Worm (Caenorhabditis elegans) whole organism, mixed stage, embryonic: ENCODE results near the gene C05C10.8.

Experiments
- M03D4.4 ChIP-seq: sonication (generic microtip); optimal IDR thresholded peaks from 2 replicates; lab custom pipeline; 2017; ENCODE audit warnings: mild to moderate bottlenecking, missing genetic modification characterization, missing compliant biosample characterization
- bed-3 ChIP-seq: fragments of 200-800 bp; sonication (Bioruptor generic); optimal IDR thresholded peaks from 3 replicates; lab custom pipeline; 2018; ENCODE audit warnings: mild to moderate bottlenecking, missing genetic modification characterization, moderate library complexity, missing compliant biosample characterization
- blmp-1 ChIP-seq: fragments of 150-350 bp; optimal IDR thresholded peaks from 2 replicates; lab custom pipeline; 2014; ENCODE audit warnings: missing biosample characterization, missing genetic modification characterization
- ceh-39 ChIP-seq: fragments of 150-350 bp; optimal IDR thresholded peaks from 2 replicates; lab custom pipeline; 2014; ENCODE audit warnings: missing biosample characterization, missing genetic modification characterization
- ceh-43 ChIP-seq: fragments of 200-800 bp; sonication (Bioruptor generic); optimal IDR thresholded peaks from 2 replicates; lab custom pipeline; 2018; ENCODE audit warnings: mild to moderate bottlenecking, missing genetic modification characterization, moderate library complexity, missing compliant biosample characterization
- ceh-83 ChIP-seq: fragments of 200-800 bp; sonication (Bioruptor generic); optimal IDR thresholded peaks from 2 replicates; lab custom pipeline; 2018; ENCODE audit warnings: mild to moderate bottlenecking, missing genetic modification characterization, missing compliant biosample characterization
- ces-1 ChIP-seq: fragments of 150-350 bp; optimal IDR thresholded peaks from 2 replicates; lab custom pipeline; 2014; ENCODE audit warnings: missing biosample characterization, missing genetic modification reagents, missing genetic modification characterization
- cnd-1 ChIP-seq: fragments of 200-800 bp; sonication (Bioruptor generic); optimal IDR thresholded peaks from 2 replicates; lab custom pipeline; 2018; ENCODE audit warnings: mild to moderate bottlenecking, missing genetic modification characterization, missing compliant biosample characterization
- elt-1 ChIP-seq: sonication (generic microtip); optimal IDR thresholded peaks from 2 replicates; lab custom pipeline; 2017; ENCODE audit warnings: missing genetic modification characterization, mild to moderate bottlenecking, missing compliant biosample characterization, antibody characterized with exemption, moderate library complexity, borderline replicate concordance; ENCODE audit not compliant: insufficient read depth
- elt-3 ChIP-seq: fragments of 150-350 bp; optimal IDR thresholded peaks from 2 replicates; lab custom pipeline; 2014; ENCODE audit warnings: missing biosample characterization, missing genetic modification characterization
- flh-1 ChIP-seq: fragments of 200-800 bp; sonication (Bioruptor generic); optimal IDR thresholded peaks from 2 replicates; lab custom pipeline; 2018; ENCODE audit warnings: mild to moderate bottlenecking, missing genetic modification characterization, moderate library complexity, missing compliant biosample characterization
- ham-2 ChIP-seq: fragments of 200-800 bp; sonication (Bioruptor generic); optimal IDR thresholded peaks from 2 replicates; lab custom pipeline; 2018; ENCODE audit warnings: mild to moderate bottlenecking, missing genetic modification characterization, missing compliant biosample characterization
- hlh-1 ChIP-seq: fragments of 150-350 bp; optimal IDR thresholded peaks from 2 replicates; lab custom pipeline; 2014; ENCODE audit warnings: missing biosample characterization, missing genetic modification reagents, missing genetic modification characterization
- lin-13 ChIP-seq: fragments of 150-350 bp; optimal IDR thresholded peaks from 2 replicates; lab custom pipeline; 2014; ENCODE audit warnings: missing biosample characterization, missing genetic modification characterization
- lin-32 ChIP-seq: fragments of 200-800 bp; sonication (Bioruptor generic); optimal IDR thresholded peaks from 2 replicates; lab custom pipeline; 2018; ENCODE audit warnings: mild to moderate bottlenecking, missing genetic modification characterization, missing compliant biosample characterization
- lsy-2 ChIP-seq: fragments of 150-350 bp; optimal IDR thresholded peaks from 2 replicates; lab custom pipeline; 2014; ENCODE audit warnings: missing biosample characterization, missing genetic modification characterization
- mab-5 ChIP-seq: fragments of 150-350 bp; optimal IDR thresholded peaks from 2 replicates; lab custom pipeline; 2014; ENCODE audit warnings: missing biosample characterization, missing genetic modification characterization
- mep-1 ChIP-seq: fragments of 150-350 bp; optimal IDR thresholded peaks from 2 replicates; lab custom pipeline; 2017; ENCODE audit warnings: missing biosample characterization, missing genetic modification reagents, missing genetic modification characterization, inconsistent platforms
- mls-2 ChIP-seq: sonication (generic microtip); optimal IDR thresholded peaks from 2 replicates; lab custom pipeline; 2016; ENCODE audit warnings: mild to moderate bottlenecking, missing genetic modification characterization, moderate library complexity, missing compliant biosample characterization
- nhr-12 ChIP-seq: fragments of 150-350 bp; optimal IDR thresholded peaks from 2 replicates; lab custom pipeline; 2014; ENCODE audit warnings: missing biosample characterization, missing genetic modification characterization
- nhr-2 ChIP-seq: fragments of 150-350 bp; optimal IDR thresholded peaks from 2 replicates; lab custom pipeline; 2014; ENCODE audit warnings: missing biosample characterization, missing genetic modification characterization
- nhr-237 ChIP-seq: fragments of 150-350 bp; optimal IDR thresholded peaks from 2 replicates; lab custom pipeline; 2014; ENCODE audit warnings: missing biosample characterization, missing genetic modification characterization
- nhr-76 ChIP-seq: sonication (generic microtip); optimal IDR thresholded peaks from 2 replicates; lab custom pipeline; 2017; ENCODE audit warnings: missing biosample characterization, missing genetic modification characterization
- pha-4 ChIP-seq: fragments of 150-350 bp; optimal IDR thresholded peaks from 2 replicates; lab custom pipeline; 2018; ENCODE audit warnings: missing biosample characterization, missing genetic modification reagents, missing genetic modification characterization
- sem-2 ChIP-seq: fragments of 200-800 bp; sonication (Bioruptor generic); optimal IDR thresholded peaks from 2 replicates; lab custom pipeline; 2018; ENCODE audit warnings: mild to moderate bottlenecking, missing genetic modification characterization, missing compliant biosample characterization
- snpc-4 ChIP-seq: fragments of 150-350 bp; optimal IDR thresholded peaks from 2 replicates; lab custom pipeline; 2014; ENCODE audit warnings: missing biosample characterization, missing genetic modification characterization
- sptf-1 ChIP-seq: sonication (generic microtip); optimal IDR thresholded peaks from 2 replicates; lab custom pipeline; 2017; ENCODE audit warnings: mild to moderate bottlenecking, missing genetic modification characterization, moderate library complexity, missing compliant biosample characterization
- tbx-8 ChIP-seq: fragments of 200-800 bp; sonication (Bioruptor generic); optimal IDR thresholded peaks from 2 replicates; lab custom pipeline; 2018; ENCODE audit warnings: mild to moderate bottlenecking, missing genetic modification characterization, moderate library complexity, missing compliant biosample characterization
- unc-120 ChIP-seq: sonication (generic microtip); optimal IDR thresholded peaks from 2 replicates; lab custom pipeline; 2017; ENCODE audit warnings: missing genetic modification characterization, missing compliant biosample characterization; ENCODE audit not compliant: poor library complexity, severe bottlenecking
- unc-39 ChIP-seq: fragments of 150-350 bp; optimal IDR thresholded peaks from 2 replicates; lab custom pipeline; 2014; ENCODE audit warnings: missing biosample characterization, missing genetic modification characterization
- unc-62 ChIP-seq: fragments of 150-350 bp; optimal IDR thresholded peaks from 2 replicates; lab custom pipeline; 2014; ENCODE audit warnings: missing biosample characterization, missing genetic modification reagents, missing genetic modification characterization
- zip-8 ChIP-seq: fragments of 150-350 bp; optimal IDR thresholded peaks from 2 replicates; lab custom pipeline; 2014; ENCODE audit warnings: missing biosample characterization, missing genetic modification characterization
- ztf-11 ChIP-seq: fragments of 150-350 bp; optimal IDR thresholded peaks from 2 replicates; lab custom pipeline; 2014; ENCODE audit warnings: missing biosample characterization, missing genetic modification characterization

C05C10.8 gene

DNA sequence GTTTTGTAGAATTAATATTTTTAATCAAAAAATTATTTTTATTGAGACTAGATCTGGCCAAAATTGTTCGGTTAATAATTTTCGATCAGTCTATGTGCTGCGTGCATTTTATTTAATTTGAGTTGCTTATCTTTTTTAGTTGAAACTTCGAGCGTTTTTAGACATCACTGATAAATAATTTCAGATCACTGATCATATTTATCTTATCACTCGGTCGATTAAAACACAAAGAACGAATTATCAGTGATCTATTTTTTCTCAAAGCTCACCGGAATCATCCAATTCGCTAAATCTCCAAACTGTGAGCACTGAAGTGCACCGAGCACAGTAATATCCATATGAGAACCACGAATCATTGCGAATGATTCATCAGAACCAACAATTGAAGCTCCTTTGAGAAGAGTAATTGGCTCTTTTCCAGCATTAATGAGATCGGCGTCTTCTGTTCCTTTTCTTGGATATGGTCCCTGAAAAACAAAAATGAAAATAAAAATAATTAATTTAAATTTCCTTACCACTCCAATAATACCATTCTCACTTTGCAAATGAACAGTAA is 17.3 kb upstream of the C05C10.8 start:
- TF ChIP-seq sptf-1 (tag; lab: Kevin White, UChicago) (no peak), bed-3 (GFP tag; lab: Kevin White, UChicago) (no peak), flh-1 (GFP tag; lab: Kevin White, UChicago) (no peak), lin-13 (no peak), M03D4.4 (tag; lab: Kevin White, UChicago) (no peak), sem-2 (no peak), ceh-83 (GFP tag; lab: Kevin White, UChicago) (no peak), unc-39 (tag; lab: Kevin White, UChicago) (no peak)

DNA sequence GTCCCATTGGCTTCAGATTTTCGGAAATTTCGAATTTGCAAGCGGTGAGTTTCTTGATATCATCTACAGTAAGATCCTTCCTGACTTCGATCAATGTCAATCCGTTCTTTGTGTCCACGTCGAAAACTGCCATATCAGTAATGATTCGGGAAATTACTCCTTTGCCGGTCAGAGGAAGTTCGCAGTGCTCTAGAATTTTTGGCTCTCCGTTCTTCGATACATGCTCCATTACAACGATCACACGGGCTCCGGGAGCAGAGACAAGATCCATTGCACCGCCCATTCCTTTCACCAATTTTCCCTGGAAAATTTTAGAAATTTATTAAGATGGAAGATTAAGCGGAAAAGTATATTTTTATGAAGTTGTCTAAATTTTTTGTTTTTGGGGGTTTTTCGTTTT is 16.8 kb upstream of the C05C10.8 start:
- TF ChIP-seq unc-39 (tag; lab: Kevin White, UChicago): no peak
- no peak for TF ChIP-seq cnd-1 (tag; lab: Kevin White, UChicago)
- TF ChIP-seq bed-3 (GFP tag; lab: Kevin White, UChicago): no peak
- TF ChIP-seq ceh-43 (GFP tag; lab: Kevin White, UChicago): no peak

DNA sequence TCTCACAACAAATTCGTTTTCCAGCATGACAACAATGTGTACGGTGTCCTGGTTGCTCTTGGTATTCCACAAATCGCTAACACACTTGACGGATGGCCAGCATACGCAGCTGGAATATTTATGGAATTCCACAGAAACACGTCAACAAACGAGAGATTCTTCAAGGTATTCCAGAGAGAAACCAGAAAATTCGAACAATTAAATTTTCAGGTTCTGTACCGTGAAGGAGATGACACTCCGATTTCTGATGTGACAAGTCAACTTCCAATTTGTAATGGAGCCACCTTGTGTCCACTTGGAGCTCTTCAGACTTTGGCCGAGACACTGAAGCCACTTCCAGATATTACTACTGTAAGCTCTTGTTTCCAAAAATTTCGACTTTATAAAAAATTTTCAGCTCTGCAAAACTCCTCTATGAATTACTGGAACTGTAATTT is 16.2 kb upstream of the C05C10.8 start:
- no peak for TF ChIP-seq nhr-237 (tag; lab: Kevin White, UChicago)
- TF ChIP-seq snpc-4 (tag; lab: Kevin White, UChicago): no peak
- TF ChIP-seq mls-2 (tag; lab: Kevin White, UChicago): no peak
- TF ChIP-seq cnd-1 (tag; lab: Kevin White, UChicago): no peak
- no peak for TF ChIP-seq elt-3
- TF ChIP-seq ceh-39 (tag; lab: Kevin White, UChicago): no peak
- no peak for TF ChIP-seq ham-2 (GFP tag; lab: Kevin White, UChicago)
- no peak for TF ChIP-seq lsy-2 (tag; lab: Kevin White, UChicago)
- no peak for TF ChIP-seq sptf-1 (tag; lab: Kevin White, UChicago)
- no peak for TF ChIP-seq mab-5 (tag; lab: Kevin White, UChicago)
- TF ChIP-seq ztf-11 (tag; lab: Kevin White, UChicago): no peak
- TF ChIP-seq tbx-8 (GFP tag; lab: Kevin White, UChicago): no peak
- no peak for TF ChIP-seq nhr-76 (tag; lab: Kevin White, UChicago)
- no peak for TF ChIP-seq elt-1 (tag; lab: Kevin White, UChicago)
- TF ChIP-seq bed-3 (GFP tag; lab: Kevin White, UChicago): no peak
- TF ChIP-seq nhr-12 (tag; lab: Kevin White, UChicago): no peak
- TF ChIP-seq lin-32 (GFP tag; lab: Kevin White, UChicago): no peak

ce11 chrII:9931476-9931875 is 13.7 kb upstream of the C05C10.8 start, which contains the start of gene pho-11:
TSS of gene pho-11 (plus strand) at chrII:9931849.
- TF ChIP-seq zip-8 (no peak), ces-1 (GFP tag; lab: Kevin White, UChicago) (no peak), pha-4 (tag; lab: Kevin White, UChicago) (no peak), M03D4.4 (tag; lab: Kevin White, UChicago) (no peak), flh-1 (GFP tag; lab: Kevin White, UChicago) (no peak)
- TF ChIP-seq, all 35 proteins: peak for 0

DNA sequence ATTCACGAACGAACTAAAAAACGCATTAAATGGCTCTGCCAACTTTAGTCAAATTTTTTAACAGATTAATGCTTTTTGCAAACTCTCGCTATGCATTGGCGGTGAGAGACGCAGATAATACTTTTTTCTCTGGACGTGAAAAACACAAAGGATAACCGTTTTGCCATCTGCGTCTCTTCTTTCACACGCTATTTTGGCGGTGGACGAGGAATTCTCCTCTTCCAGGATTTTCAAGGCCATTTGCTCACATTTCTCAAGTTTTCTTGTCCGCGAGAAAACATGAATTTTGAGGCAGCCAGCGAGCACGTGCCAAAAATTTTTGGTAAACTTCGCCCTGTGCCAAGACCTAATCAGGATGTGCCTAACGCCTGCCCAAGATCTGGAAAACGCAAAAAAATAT is 13.2 kb upstream of the C05C10.8 start:
- TF ChIP-seq sptf-1 (tag; lab: Kevin White, UChicago) (no peak), nhr-12 (tag; lab: Kevin White, UChicago) (no peak), lin-13 (no peak), ceh-43 (GFP tag; lab: Kevin White, UChicago) (no peak), lsy-2 (tag; lab: Kevin White, UChicago) (no peak), pha-4 (tag; lab: Kevin White, UChicago) (no peak), blmp-1 (tag; lab: Kevin White, UChicago) (no peak), nhr-76 (tag; lab: Kevin White, UChicago) (no peak), hlh-1 (tag; lab: Kevin White, UChicago) (no peak), nhr-2 (tag; lab: Kevin White, UChicago) (no peak), ztf-11 (tag; lab: Kevin White, UChicago) (no peak), unc-120 (tag; lab: Kevin White, UChicago) (no peak), ceh-83 (GFP tag; lab: Kevin White, UChicago) (no peak), snpc-4 (tag; lab: Kevin White, UChicago) (no peak), unc-62 (GFP tag; lab: Kevin White, UChicago) (no peak), ceh-39 (tag; lab: Kevin White, UChicago) (no peak), mep-1 (tag; lab: Kevin White, UChicago) (no peak)
